Worm (Caenorhabditis elegans) whole organism, L4 larva: ENCODE measurements around the gene mct-3.

Source experiments
- R02D3.7 ChIP-seq: fragments of 150-350 bp; sonication (generic microtip); optimal IDR thresholded peaks from 3 replicates; lab custom pipeline; 2014; ENCODE audit warnings: missing biosample characterization, missing genetic modification characterization
- lin-39 ChIP-seq: fragments of 150-350 bp; optimal IDR thresholded peaks from 2 replicates; lab custom pipeline; 2014; ENCODE audit warnings: missing biosample characterization, missing genetic modification reagents, missing genetic modification characterization
- zag-1 ChIP-seq: fragments of 150-350 bp; optimal IDR thresholded peaks from 2 replicates; lab custom pipeline; 2014; ENCODE audit warnings: missing biosample characterization, missing genetic modification characterization

DNA sequence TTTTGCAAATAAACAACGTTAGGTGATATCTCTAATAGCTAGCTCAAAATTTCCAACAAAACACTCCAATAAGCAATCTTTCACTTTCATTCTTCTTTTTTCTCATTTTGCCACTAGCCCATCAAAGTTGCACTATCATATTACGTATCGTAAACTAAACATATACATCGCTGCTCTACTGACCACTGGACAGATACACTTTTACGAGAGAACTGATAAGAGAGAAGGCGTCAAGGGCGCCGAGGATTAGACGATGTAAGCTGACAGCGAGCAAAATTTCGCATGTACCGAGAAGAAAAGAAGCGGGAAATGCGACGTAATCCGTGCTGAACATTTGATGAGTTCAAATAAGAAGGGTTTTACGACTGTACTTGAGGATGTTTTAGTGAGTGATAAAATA lies 1.1 kb upstream of the mct-3 start:
- TF ChIP-seq R02D3.7 (no peak), zag-1 (tag; lab: Kevin White, UChicago) (no peak), lin-39 (tag; lab: Kevin White, UChicago) (no peak)
